Fruit fly (Drosophila melanogaster): ENCODE results near the gene qua.

qua gene

dm6 chr2L:17448435-17448834, 48.6 kb downstream of the qua start:
- no peak for TF ChIP-seq Vsx2 (GFP tag; optimal IDR thresholded peaks at IDR 0.05; ENCODE audit: partially characterized antibody)
- no peak for TF ChIP-seq Rel (GFP tag; optimal IDR thresholded peaks at IDR 0.05)
- TF ChIP-seq Rel (tag; optimal IDR thresholded peaks at IDR 0.05) = peak; percentile 20
- TF ChIP-seq ey (GFP tag; optimal IDR thresholded peaks at IDR 0.05) = no peak
- peak; percentile 66 for TF ChIP-seq Dfd (GFP tag; optimal IDR thresholded peaks at IDR 0.05)
- peak; percentile 26 for TF ChIP-seq Dif (GFP tag; optimal IDR thresholded peaks at IDR 0.05; ENCODE audit: partially characterized antibody)
- TF ChIP-seq fru (GFP tag; optimal IDR thresholded peaks at IDR 0.05) = no peak
- TF ChIP-seq Sp1 (GFP tag; optimal IDR thresholded peaks at IDR 0.05) = no peak
- no peak for TF ChIP-seq Hr78 (GFP tag; optimal IDR thresholded peaks at IDR 0.05)
- no peak for TF ChIP-seq N (GFP tag; optimal IDR thresholded peaks at IDR 0.05)
- no peak for TF ChIP-seq tai (GFP tag; optimal IDR thresholded peaks at IDR 0.05)
- TF ChIP-seq foxo (GFP tag; optimal IDR thresholded peaks at IDR 0.05) = no peak
- peak; percentile 11 for TF ChIP-seq rgr (GFP tag; optimal IDR thresholded peaks at IDR 0.05)
- no peak for TF ChIP-seq brk (GFP tag; optimal IDR thresholded peaks at IDR 0.05)
- no peak for TF ChIP-seq Mio (GFP tag; optimal IDR thresholded peaks at IDR 0.05)
- TF ChIP-seq Jra (GFP tag; optimal IDR thresholded peaks at IDR 0.05) = no peak
- no peak for TF ChIP-seq h (GFP tag; optimal IDR thresholded peaks at IDR 0.05)
- no peak for TF ChIP-seq dsf (GFP tag; optimal IDR thresholded peaks at IDR 0.05; ENCODE audit: borderline replicate concordance)
- TF ChIP-seq Hr83 (GFP tag; optimal IDR thresholded peaks at IDR 0.05; ENCODE audit: poor library complexity, severe bottlenecking) = peak; percentile 46
- no peak for TF ChIP-seq woc (GFP tag; optimal IDR thresholded peaks at IDR 0.05)
- TF ChIP-seq psq (GFP tag; optimal IDR thresholded peaks at IDR 0.05) = no peak
- TF ChIP-seq Hnf4 (GFP tag; optimal IDR thresholded peaks at IDR 0.05) = no peak
- TF ChIP-seq dl (GFP tag; optimal IDR thresholded peaks at IDR 0.05; ENCODE audit: insufficient read depth in 1 of 2, partially characterized antibody in 2 of 2) = peak in 1 of 2 experiments; percentile 36
- TF ChIP-seq Abd-B (GFP tag; optimal IDR thresholded peaks at IDR 0.05) = no peak
- TF ChIP-seq OdsH (GFP tag; optimal IDR thresholded peaks at IDR 0.05) = no peak
- no peak for TF ChIP-seq CrebA (GFP tag; optimal IDR thresholded peaks at IDR 0.05; ENCODE audit: borderline replicate concordance)

dm6 chr2L:17447071-17447470, 49.9 kb downstream of the qua start:
- TF ChIP-seq sage (GFP tag; optimal IDR thresholded peaks at IDR 0.05) (no peak), tai (GFP tag; optimal IDR thresholded peaks at IDR 0.05) (no peak), N (GFP tag; optimal IDR thresholded peaks at IDR 0.05) (no peak), Vsx2 (GFP tag; optimal IDR thresholded peaks at IDR 0.05; ENCODE audit: partially characterized antibody) (no peak), Jra (GFP tag; optimal IDR thresholded peaks at IDR 0.05) (no peak), pan (optimal IDR thresholded peaks at IDR 0.05) (no peak), CrebA (GFP tag; optimal IDR thresholded peaks at IDR 0.05; ENCODE audit: borderline replicate concordance) (no peak), Mio (GFP tag; optimal IDR thresholded peaks at IDR 0.05) (no peak), rgr (GFP tag; optimal IDR thresholded peaks at IDR 0.05) (no peak), br (GFP tag; optimal IDR thresholded peaks at IDR 0.05) (no peak)

dm6 chr2L:17437594-17437993, 59.4 kb downstream of the qua start:
- TF ChIP-seq Hnf4 (GFP tag; optimal IDR thresholded peaks at IDR 0.05) = no peak
- TF ChIP-seq Dfd (GFP tag; optimal IDR thresholded peaks at IDR 0.05) = peak; percentile 95

Data from whole organism, wandering third instar larva.